Worm (Caenorhabditis elegans) whole organism, early embryonic: ENCODE measurements around the gene cest-2.2.

Experiments
- ama-1 ChIP-seq: fragments of 150-350 bp; optimal IDR thresholded peaks from 2 replicates; lab custom pipeline; 2014
- ceh-36 ChIP-seq: sonication (generic microtip); optimal IDR thresholded peaks from 2 replicates; lab custom pipeline; 2016; ENCODE audit warnings: missing genetic modification characterization, inconsistent platforms, missing compliant biosample characterization
- flt-1 ChIP-seq: fragments of 200-800 bp; sonication (Bioruptor generic); IDR thresholded peaks from 2 replicates; pipeline ENCODE4 v1.3.6; 2022; ENCODE audit warnings: missing genetic modification characterization, missing compliant biosample characterization
- hnd-1 ChIP-seq: sonication (generic microtip); optimal IDR thresholded peaks from 2 replicates; lab custom pipeline; 2016; ENCODE audit warnings: missing genetic modification characterization, missing compliant biosample characterization
- sea-1 ChIP-seq: fragments of 200-800 bp; sonication (Bioruptor generic); conservative IDR thresholded peaks from 2 replicates; pipeline ENCODE4 v1.3.6; 2022; ENCODE audit warnings: missing genetic modification characterization, missing compliant biosample characterization

ce11 chrV:14147114-14147513 lies 28.0 kb downstream of the cest-2.2 start:
- no peak for TF ChIP-seq hnd-1
- TF ChIP-seq sea-1 (GFP tag; lab: Robert Waterston, UW): no peak
- no peak for TF ChIP-seq flt-1 (GFP tag; lab: Robert Waterston, UW)
- no peak for TF ChIP-seq ceh-36 (tag; lab: Kevin White, UChicago)
- TF ChIP-seq ama-1 (lab: Kevin White, UChicago): no peak
